Worm (Caenorhabditis elegans) whole organism, young adult: ENCODE results near the gene ZK1321.1.
A peak's percentile ranks its signal among the peaks of the same experiment; 100 is the strongest.

Experiments
- B0336.3 ChIP-seq: fragments of 200-800 bp; sonication (Bioruptor generic); IDR thresholded peaks from 2 replicates; pipeline ENCODE4 v1.3.6; 2022; ENCODE audit warnings: missing genetic modification characterization, missing compliant biosample characterization
- C17E4.6 ChIP-seq: fragments of 200-800 bp; sonication (Bioruptor generic); IDR thresholded peaks from 2 replicates; pipeline ENCODE4 v1.3.6; 2022; ENCODE audit warnings: missing genetic modification reagents, missing genetic modification characterization, missing compliant biosample characterization
- F37B4.10 ChIP-seq: fragments of 200-800 bp; sonication (Bioruptor generic); IDR thresholded peaks from 2 replicates; pipeline ENCODE4 v1.3.6; 2022; ENCODE audit warnings: missing genetic modification characterization, missing compliant biosample characterization
- F52B5.7 ChIP-seq: sonication (generic microtip); optimal IDR thresholded peaks from 2 replicates; lab custom pipeline; 2016; ENCODE audit warnings: mild to moderate bottlenecking, missing genetic modification characterization, missing compliant biosample characterization
- Y53F4B.3 ChIP-seq: fragments of 200-800 bp; sonication (Bioruptor generic); IDR thresholded peaks from 2 replicates; pipeline ENCODE4 v1.3.6; 2022; ENCODE audit warnings: missing genetic modification reagents, missing genetic modification characterization, missing compliant biosample characterization
- Y56A3A.18 ChIP-seq: fragments of 200-800 bp; sonication (Bioruptor generic); IDR thresholded peaks from 2 replicates; pipeline ENCODE4 v1.3.6; 2022; ENCODE audit warnings: missing genetic modification reagents, missing genetic modification characterization, missing compliant biosample characterization
- Y79H2A.3 ChIP-seq: fragments of 200-800 bp; sonication (Bioruptor generic); conservative IDR thresholded peaks from 2 replicates; pipeline ENCODE4 v1.3.6; 2022; ENCODE audit warnings: missing genetic modification reagents, missing genetic modification characterization, missing compliant biosample characterization
- aptf-2 ChIP-seq: fragments of 200-800 bp; sonication (Bioruptor generic); conservative IDR thresholded peaks from 2 replicates; pipeline ENCODE4 v1.3.6; 2022; ENCODE audit warnings: missing genetic modification reagents, missing genetic modification characterization, missing compliant biosample characterization
- atf-7 ChIP-seq: sonication (generic microtip); optimal IDR thresholded peaks from 2 replicates; lab custom pipeline; 2017; ENCODE audit warnings: mild to moderate bottlenecking, missing genetic modification characterization, missing compliant biosample characterization
- athp-1 ChIP-seq: sonication (generic microtip); optimal IDR thresholded peaks from 2 replicates; lab custom pipeline; 2017; ENCODE audit warnings: mild to moderate bottlenecking, missing genetic modification characterization, missing compliant biosample characterization
- attf-5 ChIP-seq: fragments of 200-800 bp; sonication (Bioruptor generic); optimal IDR thresholded peaks from 2 replicates; lab custom pipeline; 2018; ENCODE audit warnings: mild to moderate bottlenecking, missing genetic modification characterization, missing compliant biosample characterization
- cebp-1 ChIP-seq, 2 experiments: fragments of 200-800 bp in 1 of 2; sonication (Bioruptor generic) in 1 of 2; sonication (generic microtip) in 1 of 2; IDR thresholded peaks in 1 of 2; optimal IDR thresholded peaks in 1 of 2; 2 replicates each; pipeline versions ENCODE4 v1.3.6 to Lab custom; 2017 to 2022; ENCODE audit warnings: missing compliant biosample characterization in 2 of 2, missing genetic modification characterization in 2 of 2, mild to moderate bottlenecking in 1 of 2, missing genetic modification reagents in 1 of 2, moderate library complexity in 1 of 2
- cebp-2 ChIP-seq: fragments of 200-800 bp; sonication (Bioruptor generic); IDR thresholded peaks from 2 replicates; pipeline ENCODE4 v1.3.6; 2022; ENCODE audit warnings: missing genetic modification characterization, missing compliant biosample characterization
- ceh-27 ChIP-seq: fragments of 200-800 bp; sonication (Bioruptor generic); optimal IDR thresholded peaks from 2 replicates; lab custom pipeline; 2018; ENCODE audit warnings: mild to moderate bottlenecking, missing genetic modification characterization, moderate library complexity, missing compliant biosample characterization
- chd-7 ChIP-seq: sonication (generic microtip); optimal IDR thresholded peaks from 2 replicates; lab custom pipeline; 2016; ENCODE audit warnings: mild to moderate bottlenecking, missing genetic modification characterization, moderate library complexity, missing compliant biosample characterization
- dox-1 ChIP-seq: fragments of 200-800 bp; sonication (Bioruptor generic); IDR thresholded peaks from 2 replicates; pipeline ENCODE4 v1.3.6; 2022; ENCODE audit warnings: missing genetic modification reagents, missing genetic modification characterization, missing compliant biosample characterization
- egl-44 ChIP-seq: fragments of 200-800 bp; sonication (Bioruptor generic); IDR thresholded peaks from 2 replicates; pipeline ENCODE4 v1.3.6; 2022; ENCODE audit warnings: missing genetic modification reagents, missing genetic modification characterization, missing compliant biosample characterization
- ets-4 ChIP-seq: fragments of 200-800 bp; sonication (Bioruptor generic); optimal IDR thresholded peaks from 2 replicates; lab custom pipeline; 2018; ENCODE audit warnings: mild to moderate bottlenecking, missing genetic modification characterization, missing compliant biosample characterization
- him-1 ChIP-seq: sonication (generic microtip); optimal IDR thresholded peaks from 2 replicates; lab custom pipeline; 2016; ENCODE audit warnings: missing genotype, missing genetic modification reagents, missing genetic modification characterization, missing compliant biosample characterization
- hlh-12 ChIP-seq: sonication (generic microtip); optimal IDR thresholded peaks from 2 replicates; lab custom pipeline; 2016; ENCODE audit warnings: missing genetic modification characterization, missing compliant biosample characterization
- hlh-26 ChIP-seq: fragments of 200-800 bp; sonication (Bioruptor generic); conservative IDR thresholded peaks from 2 replicates; pipeline ENCODE4 v1.3.6; 2022; ENCODE audit warnings: missing genetic modification reagents, missing genetic modification characterization, missing compliant biosample characterization
- hmg-1.2 ChIP-seq: fragments of 200-800 bp; sonication (Bioruptor generic); IDR thresholded peaks from 2 replicates; pipeline ENCODE4 v1.3.6; 2022; ENCODE audit warnings: missing genetic modification reagents, missing genetic modification characterization, missing compliant biosample characterization
- let-607 ChIP-seq, 2 experiments: fragments of 200-800 bp in 1 of 2; sonication (Bioruptor generic) in 1 of 2; sonication (generic microtip) in 1 of 2; optimal IDR thresholded peaks; 2 replicates each; lab custom pipeline; 2016 to 2018; ENCODE audit warnings: mild to moderate bottlenecking in 2 of 2, missing compliant biosample characterization in 2 of 2, missing genetic modification characterization in 2 of 2, moderate library complexity in 2 of 2, missing genotype in 1 of 2
- lsl-1 ChIP-seq: fragments of 200-800 bp; sonication (Bioruptor generic); optimal IDR thresholded peaks from 2 replicates; lab custom pipeline; 2018; ENCODE audit warnings: mild to moderate bottlenecking, missing genetic modification characterization, moderate library complexity, missing compliant biosample characterization
- madf-10 ChIP-seq: sonication (generic microtip); optimal IDR thresholded peaks from 2 replicates; lab custom pipeline; 2016; ENCODE audit warnings: mild to moderate bottlenecking, missing genetic modification characterization, missing compliant biosample characterization
- madf-3 ChIP-seq: fragments of 200-800 bp; sonication (Bioruptor generic); IDR thresholded peaks from 2 replicates; pipeline ENCODE4 v1.3.6; 2022; ENCODE audit warnings: missing genetic modification reagents, missing genetic modification characterization, missing compliant biosample characterization
- mcd-1 ChIP-seq: fragments of 200-800 bp; sonication (Bioruptor generic); IDR thresholded peaks from 2 replicates; pipeline ENCODE4 v1.3.6; 2022; ENCODE audit warnings: missing genetic modification reagents, missing genetic modification characterization, missing compliant biosample characterization
- nfyb-1 ChIP-seq: fragments of 200-800 bp; sonication (Bioruptor generic); IDR thresholded peaks from 2 replicates; pipeline ENCODE4 v1.3.6; 2022; ENCODE audit warnings: missing genetic modification reagents, missing genetic modification characterization, missing compliant biosample characterization
- nhr-27 ChIP-seq: fragments of 200-800 bp; sonication (Bioruptor generic); optimal IDR thresholded peaks from 2 replicates; lab custom pipeline; 2018; ENCODE audit warnings: mild to moderate bottlenecking, missing genetic modification characterization, moderate library complexity, missing compliant biosample characterization
- nhr-80 ChIP-seq: sonication (generic microtip); optimal IDR thresholded peaks from 2 replicates; lab custom pipeline; 2016; ENCODE audit warnings: missing genetic modification characterization, missing compliant biosample characterization
- nhr-90 ChIP-seq: sonication (generic microtip); optimal IDR thresholded peaks from 2 replicates; lab custom pipeline; 2016; ENCODE audit warnings: missing genotype, mild to moderate bottlenecking, missing genetic modification characterization, missing compliant biosample characterization
- pbrm-1 ChIP-seq: fragments of 200-800 bp; sonication (Bioruptor generic); IDR thresholded peaks from 2 replicates; pipeline ENCODE4 v1.3.6; 2022; ENCODE audit warnings: missing genetic modification reagents, missing genetic modification characterization, missing compliant biosample characterization
- pha-4 ChIP-seq: fragments of 150-350 bp; sonication (generic microtip); optimal IDR thresholded peaks from 2 replicates; lab custom pipeline; 2014; ENCODE audit warnings: missing biosample characterization, missing genetic modification reagents, missing genetic modification characterization
- rcor-1 ChIP-seq: fragments of 200-800 bp; sonication (Bioruptor generic); IDR thresholded peaks from 2 replicates; pipeline ENCODE4 v1.3.6; 2022; ENCODE audit warnings: missing genetic modification reagents, missing genetic modification characterization, missing compliant biosample characterization
- snpc-1.1 ChIP-seq: sonication (generic microtip); optimal IDR thresholded peaks from 2 replicates; lab custom pipeline; 2017; ENCODE audit warnings: missing genetic modification characterization, mild to moderate bottlenecking, missing compliant biosample characterization, antibody characterized with exemption, moderate library complexity, missing genotype, missing genetic modification reagents; ENCODE audit not compliant: insufficient read depth
- snpc-3.4 ChIP-seq: sonication (generic microtip); optimal IDR thresholded peaks from 2 replicates; lab custom pipeline; 2017; ENCODE audit warnings: missing genetic modification characterization, mild to moderate bottlenecking, missing compliant biosample characterization, antibody characterized with exemption, moderate library complexity, missing genotype, missing genetic modification reagents
- tbp1 ChIP-seq: fragments of 200-800 bp; sonication (Bioruptor generic); optimal IDR thresholded peaks from 2 replicates; lab custom pipeline; 2018; ENCODE audit warnings: mild to moderate bottlenecking, missing genetic modification characterization, missing compliant biosample characterization
- tbx-9 ChIP-seq: sonication (generic microtip); optimal IDR thresholded peaks from 2 replicates; lab custom pipeline; 2016; ENCODE audit warnings: borderline replicate concordance, missing genetic modification characterization, inconsistent platforms, missing compliant biosample characterization
- tlf-1 ChIP-seq: fragments of 200-800 bp; sonication (Bioruptor generic); optimal IDR thresholded peaks from 2 replicates; lab custom pipeline; 2018; ENCODE audit warnings: mild to moderate bottlenecking, missing genetic modification characterization, missing compliant biosample characterization
- unc-62 ChIP-seq: fragments of 150-350 bp; optimal IDR thresholded peaks from 2 replicates; lab custom pipeline; 2014; ENCODE audit warnings: missing biosample characterization, missing genetic modification reagents, missing genetic modification characterization
- xnd-1 ChIP-seq: sonication (generic microtip); optimal IDR thresholded peaks from 2 replicates; lab custom pipeline; 2016; ENCODE audit warnings: missing genotype, missing genetic modification reagents, missing genetic modification characterization, missing compliant biosample characterization
- zim-3 ChIP-seq: sonication (generic microtip); optimal IDR thresholded peaks from 2 replicates; lab custom pipeline; 2017; ENCODE audit warnings: mild to moderate bottlenecking, missing genetic modification characterization, moderate library complexity, missing compliant biosample characterization
- ztf-22 ChIP-seq: fragments of 200-800 bp; sonication (Bioruptor generic); optimal IDR thresholded peaks from 2 replicates; lab custom pipeline; 2018; ENCODE audit warnings: mild to moderate bottlenecking, missing genetic modification characterization, moderate library complexity, missing compliant biosample characterization
- ztf-25 ChIP-seq: fragments of 200-800 bp; sonication (Bioruptor generic); IDR thresholded peaks from 2 replicates; pipeline ENCODE4 v1.3.6; 2022; ENCODE audit warnings: missing genetic modification reagents, missing genetic modification characterization, missing compliant biosample characterization
- ztf-28 ChIP-seq: fragments of 200-800 bp; sonication (Bioruptor generic); IDR thresholded peaks from 2 replicates; pipeline ENCODE4 v1.3.6; 2022; ENCODE audit warnings: missing genetic modification reagents, missing genetic modification characterization, missing compliant biosample characterization

Gene ZK1321.1

ce11 chrII:9735785-9736184, 18.0 kb upstream of the ZK1321.1 start:
- TF ChIP-seq nhr-90 (tag; lab: Kevin White, UChicago) (no peak), ztf-28 (GFP tag; lab: Robert Waterston, UW) (no peak), snpc-3.4 (tag; lab: Kevin White, UChicago) (no peak), madf-10 (tag; lab: Kevin White, UChicago) (no peak), hlh-12 (tag; lab: Kevin White, UChicago) (no peak), tbx-9 (tag; lab: Kevin White, UChicago) (no peak), rcor-1 (GFP tag; lab: Robert Waterston, UW) (no peak), madf-3 (GFP tag; lab: Robert Waterston, UW) (no peak), snpc-1.1 (tag; lab: Kevin White, UChicago) (no peak), Y53F4B.3 (GFP tag; lab: Robert Waterston, UW) (no peak), egl-44 (GFP tag; lab: Robert Waterston, UW) (no peak), ceh-27 (GFP tag; lab: Kevin White, UChicago) (no peak), ztf-22 (no peak), let-607 (tag; optimal IDR thresholded peaks at IDR 0.05; lab: Kevin White, UChicago) (no peak), Y79H2A.3 (no peak), lsl-1 (GFP tag; lab: Kevin White, UChicago) (no peak), him-1 (tag; lab: Kevin White, UChicago) (no peak), nhr-27 (no peak)

- TF ChIP-seq tlf-1 (peak; percentile 70), hlh-26 (no peak), B0336.3 (GFP tag; lab: Robert Waterston, UW) (peak; percentile 76; the same call in 1 of the 2 replicates), attf-5 (GFP tag; lab: Kevin White, UChicago) (peak; percentile 70), mcd-1 (GFP tag; lab: Robert Waterston, UW) (peak; percentile 33; the same call in 1 of the 2 replicates), C17E4.6 (GFP tag; lab: Robert Waterston, UW) (no peak), atf-7 (tag; lab: Kevin White, UChicago) (peak; percentile 23), dox-1 (GFP tag; lab: Robert Waterston, UW) (peak; percentile 64), ztf-25 (GFP tag; lab: Robert Waterston, UW) (peak; percentile 43; the same call in 1 of the 2 replicates), ets-4 (GFP tag; lab: Kevin White, UChicago) (peak; percentile 42), nhr-80 (tag; lab: Kevin White, UChicago) (peak; percentile 92), madf-10 (tag; lab: Kevin White, UChicago) (peak; percentile 12), let-607 (tag; optimal IDR thresholded peaks at IDR 0.05; lab: Kevin White, UChicago) (peak; percentile 85 to 91), cebp-1 (GFP tag; IDR thresholded peaks at IDR 0.05; lab: Robert Waterston, UW) (0 out of 2 replicates have a peak, but pooled peaks have one; percentile 24), cebp-1 (tag; optimal IDR thresholded peaks at IDR 0.05; lab: Kevin White, UChicago) (peak; percentile 69), cebp-2 (GFP tag; lab: Robert Waterston, UW) (0 out of 2 replicates have a peak, but pooled peaks have one; percentile 64), aptf-2 (GFP tag; lab: Robert Waterston, UW) (no peak), Y56A3A.18 (GFP tag; lab: Robert Waterston, UW) (0 out of 2 replicates have a peak, but pooled peaks have one; percentile 40), athp-1 (no peak), zim-3 (tag; lab: Kevin White, UChicago) (peak; percentile 30), hmg-1.2 (GFP tag; lab: Robert Waterston, UW) (peak; percentile 35; the same call in 1 of the 2 replicates), pbrm-1 (peak; percentile 30; the same call in 1 of the 2 replicates), ztf-22 (no peak), xnd-1 (tag; lab: Kevin White, UChicago) (no peak), unc-62 (peak; percentile 48), chd-7 (tag; lab: Kevin White, UChicago) (peak; percentile 67), F37B4.10 (0 out of 2 replicates have a peak, but pooled peaks have one; percentile 30), F52B5.7 (tag; lab: Kevin White, UChicago) (no peak), nfyb-1 (GFP tag; lab: Robert Waterston, UW) (0 out of 2 replicates have a peak, but pooled peaks have one; percentile 24), pha-4 (peak; percentile 56), tbp1 (GFP tag; lab: Kevin White, UChicago) (peak; percentile 54)
Measured at ce11 chrII:9738820-9739219, 15.0 kb upstream of the ZK1321.1 start.
